Fruit fly (Drosophila melanogaster) Kc167 (cell line): Measurements from ENCODE around the gene Trc8.

Experiments used
- Myc ChIP-seq: fragments of >200 bp; optimal IDR thresholded peaks from 2 replicates; lab custom pipeline; 2017; ENCODE audit warnings: missing external identifiers
- Sin3A ChIP-seq: fragments of >200 bp; optimal IDR thresholded peaks from 2 replicates; lab custom pipeline; 2018; ENCODE audit warnings: missing external identifiers
- h ChIP-seq: fragments of >200 bp; optimal IDR thresholded peaks from 3 replicates; lab custom pipeline; 2018; ENCODE audit warnings: missing external identifiers
- insv ChIP-seq: fragments of >200 bp; optimal IDR thresholded peaks from 3 replicates; lab custom pipeline; 2018; ENCODE audit warnings: missing external identifiers
- psq ChIP-seq: fragments of >200 bp; optimal IDR thresholded peaks from 2 replicates; lab custom pipeline; 2017; ENCODE audit warnings: missing external identifiers
- ttk ChIP-seq: sonication (Bioruptor generic); optimal IDR thresholded peaks from 2 replicates; lab custom pipeline; 2017; ENCODE audit warnings: missing external identifiers

Trc8 gene

DNA sequence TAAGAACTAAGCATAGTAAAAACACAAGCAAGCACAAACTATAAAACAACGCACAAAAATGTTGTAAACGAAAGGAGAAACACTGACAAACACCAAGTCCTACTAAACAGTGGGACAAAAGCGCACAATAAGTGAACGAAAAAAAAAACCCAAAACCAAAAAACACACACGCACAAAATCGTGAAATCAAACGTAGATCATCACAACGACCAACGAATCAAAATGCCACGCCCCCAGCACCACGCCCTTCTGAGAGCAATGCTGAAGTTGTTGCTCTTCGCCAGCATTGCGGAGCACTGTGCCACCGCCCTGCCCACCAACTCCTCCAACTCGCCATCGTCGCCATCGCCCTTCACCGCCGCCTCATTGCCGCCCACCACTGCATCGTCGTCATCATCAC, 41.8 kb downstream of the Trc8 start:
- TF ChIP-seq Myc (no peak), psq (no peak), h (lab: Kevin White, UChicago) (no peak), ttk (no peak), Sin3A (lab: Kevin White, UChicago) (no peak), insv (lab: Kevin White, UChicago) (no peak)

DNA sequence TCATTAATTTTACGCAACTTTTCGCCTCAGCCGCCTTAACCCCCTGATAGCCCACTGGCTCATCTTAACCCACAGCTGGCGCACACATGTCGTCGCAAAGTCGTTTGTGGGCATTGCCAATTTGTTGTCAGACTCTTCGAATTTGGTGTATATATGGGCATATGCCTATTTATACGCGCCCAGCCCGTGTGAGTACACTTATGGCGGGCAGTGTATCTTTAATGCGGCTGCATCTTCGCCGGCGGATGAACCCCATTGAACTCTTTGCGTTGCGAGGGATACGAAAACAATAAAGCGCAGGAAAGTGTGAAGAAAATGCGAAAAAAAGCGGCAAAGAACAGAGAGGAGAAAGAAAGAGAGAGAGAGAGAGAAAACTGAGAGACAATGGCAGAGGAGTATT, 42.5 kb downstream of the Trc8 start:
- TF ChIP-seq Myc, result no peak
- no peak for TF ChIP-seq psq
- TF ChIP-seq insv (lab: Kevin White, UChicago), result no peak
- no peak for TF ChIP-seq ttk
- no peak for TF ChIP-seq h (lab: Kevin White, UChicago)
- no peak for TF ChIP-seq Sin3A (lab: Kevin White, UChicago)

DNA sequence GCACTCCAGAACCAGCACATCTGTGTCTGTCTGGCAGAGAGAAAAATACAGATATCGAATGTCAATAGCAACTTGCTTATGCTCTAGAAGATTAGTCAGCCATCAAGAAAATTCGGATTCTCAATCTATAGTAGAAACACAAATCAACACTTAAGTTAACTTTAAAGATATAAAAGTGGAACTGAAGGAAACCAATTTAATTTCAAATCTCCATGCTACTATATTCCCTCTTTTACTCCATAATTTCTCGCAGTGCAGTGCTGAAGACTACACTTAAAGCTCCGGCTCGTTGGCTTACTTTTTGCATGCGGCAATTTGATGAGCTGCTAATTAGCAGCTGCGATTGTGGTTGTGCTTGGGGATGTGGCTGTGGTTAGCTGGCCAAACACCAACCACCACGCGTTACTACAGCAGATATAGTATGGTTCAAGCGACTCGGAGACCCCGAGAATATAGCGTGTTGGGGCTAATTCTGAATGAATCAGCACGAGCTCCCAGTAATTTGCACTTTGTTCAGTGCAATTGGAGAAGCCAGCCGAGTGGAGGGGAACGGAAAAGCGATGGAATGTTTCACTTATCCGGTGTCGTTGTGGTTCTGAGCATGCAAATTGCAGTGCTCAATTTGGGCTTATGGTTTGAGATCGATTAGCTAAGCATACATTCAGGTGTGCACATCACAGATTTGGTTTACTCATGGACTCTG, 43.2 kb downstream of the Trc8 start:
- TF ChIP-seq Myc (no peak), Sin3A (lab: Kevin White, UChicago) (no peak), psq (no peak), insv (lab: Kevin White, UChicago) (no peak), ttk (no peak)

DNA sequence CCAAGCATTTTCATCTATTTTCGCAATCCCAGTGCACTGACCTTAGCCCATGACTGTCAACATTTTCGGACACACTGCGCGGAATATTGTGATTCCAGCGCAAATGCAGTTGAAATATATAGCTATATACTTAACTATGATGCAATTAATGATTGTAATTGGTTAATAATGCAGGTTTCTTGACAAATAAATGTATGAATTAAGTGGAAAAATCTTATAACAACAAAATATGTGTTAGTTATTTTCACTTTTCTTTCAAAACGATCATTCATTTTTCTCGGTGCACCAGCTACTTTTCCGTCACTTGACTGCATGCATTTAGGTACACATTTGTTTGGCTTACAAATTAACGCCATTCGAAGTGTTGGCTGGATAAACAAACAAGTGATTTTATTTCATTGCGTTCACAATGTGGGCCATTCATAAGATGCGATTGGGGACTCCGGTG, 44.9 kb downstream of the Trc8 start:
- TF ChIP-seq ttk (no peak), psq (no peak), Myc (no peak), h (lab: Kevin White, UChicago) (no peak), insv (lab: Kevin White, UChicago) (no peak), Sin3A (lab: Kevin White, UChicago) (no peak)

DNA sequence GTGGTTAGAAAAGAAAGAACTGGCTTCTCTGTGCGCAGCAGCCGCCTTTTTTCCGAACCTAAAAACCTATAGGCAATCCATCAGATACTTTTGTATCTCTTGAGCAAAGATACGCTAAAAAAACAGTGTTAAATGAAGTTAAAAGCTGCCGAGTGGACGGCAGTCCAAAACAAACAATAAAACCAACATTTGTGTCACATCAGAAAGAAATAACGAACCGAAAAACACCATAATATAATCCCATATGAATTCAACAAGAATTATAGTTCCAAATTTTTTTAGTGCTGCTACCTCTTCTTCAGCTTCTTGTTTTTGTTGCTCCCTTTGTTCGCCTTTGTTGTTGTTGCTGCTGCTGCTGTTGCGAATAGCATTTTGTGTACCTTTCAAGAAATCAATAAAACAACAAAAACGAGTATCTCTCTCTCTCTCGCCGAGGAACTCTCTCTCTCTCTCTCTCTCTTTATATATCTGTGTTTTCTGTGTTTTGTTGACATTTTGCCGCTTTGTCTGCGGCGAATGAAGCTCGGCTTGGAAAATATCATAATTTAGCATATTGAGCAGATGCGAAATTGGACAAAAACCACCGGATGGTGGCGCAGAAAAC, 45.7 kb downstream of the Trc8 start:
- TF ChIP-seq Myc (no peak), ttk (no peak), insv (lab: Kevin White, UChicago) (no peak), Sin3A (lab: Kevin White, UChicago) (no peak), h (lab: Kevin White, UChicago) (no peak), psq (no peak)

DNA sequence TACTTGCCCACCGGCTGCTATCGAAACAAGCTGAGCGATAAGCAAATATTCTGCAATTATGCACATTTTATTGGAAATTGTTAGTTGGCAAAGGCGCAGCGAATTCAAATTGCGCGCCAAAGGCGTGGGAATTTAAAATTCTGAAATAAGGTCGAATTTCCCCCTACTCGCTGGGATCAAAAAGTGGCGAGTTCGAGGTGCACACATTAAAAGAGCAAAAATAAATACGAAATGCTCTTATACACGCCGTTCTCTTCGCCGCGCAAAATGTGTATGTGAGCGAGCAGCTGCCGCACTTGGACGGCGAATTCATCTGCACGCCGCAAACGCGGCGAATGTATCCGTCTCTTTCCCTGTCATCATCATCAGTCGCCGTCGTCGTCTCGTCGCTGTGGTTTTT, 46.4 kb downstream of the Trc8 start:
- TF ChIP-seq ttk, result no peak
- TF ChIP-seq Myc, result no peak
- TF ChIP-seq insv (lab: Kevin White, UChicago), result no peak
- TF ChIP-seq h (lab: Kevin White, UChicago), result no peak
- TF ChIP-seq psq, result no peak
- TF ChIP-seq Sin3A (lab: Kevin White, UChicago), result no peak

DNA sequence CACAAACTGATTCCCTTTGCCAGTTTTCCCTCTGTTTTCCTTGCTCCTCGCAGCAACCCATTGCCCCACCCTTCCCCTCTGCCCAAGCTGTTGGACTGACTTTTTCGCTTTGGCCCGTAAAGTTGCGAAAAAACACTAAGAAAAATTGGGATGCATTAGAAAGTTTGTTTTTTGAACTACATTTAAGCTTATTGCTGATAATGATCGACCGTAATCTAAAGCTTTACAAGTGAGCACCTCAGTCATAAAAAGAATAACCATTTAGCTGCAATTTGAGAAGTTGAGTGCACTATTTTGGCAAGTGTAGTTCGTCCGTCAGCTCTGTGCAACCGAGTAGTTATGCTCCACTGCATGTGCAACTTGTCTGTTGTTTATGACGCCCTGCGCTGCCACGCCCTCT, 53.3 kb downstream of the Trc8 start:
- TF ChIP-seq psq, result no peak
